Worm (Caenorhabditis elegans) whole organism, L2 larva: ENCODE data around the gene F44E5.5.

Experiments
- C34F6.9 ChIP-seq: fragments of 150-350 bp; optimal IDR thresholded peaks from 2 replicates; lab custom pipeline; 2014; ENCODE audit warnings: missing biosample characterization, missing genetic modification characterization
- F13H6.1 ChIP-seq: sonication (generic microtip); optimal IDR thresholded peaks from 2 replicates; lab custom pipeline; 2016; ENCODE audit warnings: missing genetic modification characterization, missing compliant biosample characterization
- R02D3.7 ChIP-seq: fragments of 150-350 bp; optimal IDR thresholded peaks from 2 replicates; lab custom pipeline; 2014; ENCODE audit warnings: missing biosample characterization, missing genetic modification characterization
- Y55F3AM.14 ChIP-seq: fragments of 200-800 bp; sonication (Bioruptor generic); optimal IDR thresholded peaks from 2 replicates; lab custom pipeline; 2018; ENCODE audit warnings: mild to moderate bottlenecking, missing genetic modification characterization, missing compliant biosample characterization
- ZK546.5 ChIP-seq: sonication (generic microtip); optimal IDR thresholded peaks from 2 replicates; lab custom pipeline; 2017; ENCODE audit warnings: missing biosample characterization, missing genetic modification characterization
- alr-1 ChIP-seq: fragments of 150-350 bp; optimal IDR thresholded peaks from 2 replicates; lab custom pipeline; 2014; ENCODE audit warnings: missing biosample characterization, missing genetic modification characterization
- aly-2 ChIP-seq: fragments of 150-350 bp; optimal IDR thresholded peaks from 2 replicates; lab custom pipeline; 2014; ENCODE audit warnings: missing biosample characterization, missing genetic modification characterization
- ama-1 ChIP-seq: fragments of 150-350 bp; optimal IDR thresholded peaks from 2 replicates; lab custom pipeline; 2018; ENCODE audit warnings: inconsistent platforms
- blmp-1 ChIP-seq: sonication (generic microtip); optimal IDR thresholded peaks from 2 replicates; lab custom pipeline; 2017; ENCODE audit warnings: missing genetic modification characterization, mild to moderate bottlenecking, missing compliant biosample characterization, antibody characterized with exemption, moderate library complexity; ENCODE audit not compliant: insufficient read depth
- ceh-16 ChIP-seq: fragments of 150-350 bp; optimal IDR thresholded peaks from 2 replicates; lab custom pipeline; 2014; ENCODE audit warnings: missing biosample characterization, missing genetic modification characterization
- ceh-82 ChIP-seq: fragments of 150-350 bp; optimal IDR thresholded peaks from 2 replicates; lab custom pipeline; 2014; ENCODE audit warnings: missing biosample characterization, missing genetic modification characterization
- crh-2 ChIP-seq: sonication (generic microtip); optimal IDR thresholded peaks from 2 replicates; lab custom pipeline; 2017; ENCODE audit warnings: missing biosample characterization, missing genetic modification characterization
- dmd-4 ChIP-seq: sonication (generic microtip); optimal IDR thresholded peaks from 2 replicates; lab custom pipeline; 2017; ENCODE audit warnings: missing biosample characterization, missing genetic modification characterization
- egl-27 ChIP-seq: sonication (generic microtip); optimal IDR thresholded peaks from 3 replicates; lab custom pipeline; 2017; ENCODE audit warnings: missing biosample characterization, missing genetic modification reagents, missing genetic modification characterization
- elt-1 ChIP-seq: fragments of 150-350 bp; optimal IDR thresholded peaks from 2 replicates; lab custom pipeline; 2014; ENCODE audit warnings: missing biosample characterization, missing genetic modification characterization
- elt-3 ChIP-seq: sonication (generic microtip); optimal IDR thresholded peaks from 2 replicates; lab custom pipeline; 2017; ENCODE audit warnings: missing biosample characterization, missing genetic modification characterization
- fos-1 ChIP-seq: fragments of 150-350 bp; optimal IDR thresholded peaks from 2 replicates; lab custom pipeline; 2014; ENCODE audit warnings: missing biosample characterization, missing genetic modification characterization
- gmeb-1 ChIP-seq: fragments of 150-350 bp; optimal IDR thresholded peaks from 2 replicates; lab custom pipeline; 2014; ENCODE audit warnings: missing biosample characterization, missing genetic modification characterization
- lin-11 ChIP-seq: fragments of 150-350 bp; sonication (generic microtip); optimal IDR thresholded peaks from 2 replicates; lab custom pipeline; 2014; ENCODE audit warnings: missing biosample characterization, missing genetic modification characterization, inconsistent platforms, mixed read lengths
- lin-13 ChIP-seq: fragments of 150-350 bp; optimal IDR thresholded peaks from 2 replicates; lab custom pipeline; 2014; ENCODE audit warnings: missing biosample characterization, missing genetic modification reagents, missing genetic modification characterization
- lin-39 ChIP-seq: fragments of 150-350 bp; optimal IDR thresholded peaks from 2 replicates; lab custom pipeline; 2014; ENCODE audit warnings: missing biosample characterization, missing genetic modification reagents, missing genetic modification characterization
- lsy-2 ChIP-seq, 2 experiments: fragments of 150-350 bp in 1 of 2; sonication (generic microtip) in 1 of 2; optimal IDR thresholded peaks; 2 replicates each; lab custom pipeline; 2014 to 2017; ENCODE audit warnings: missing biosample characterization in 2 of 2, missing genetic modification characterization in 2 of 2
- mab-5 ChIP-seq: fragments of 150-350 bp; optimal IDR thresholded peaks from 2 replicates; lab custom pipeline; 2014; ENCODE audit warnings: missing biosample characterization, missing genetic modification characterization
- mbf-1 ChIP-seq: sonication (generic microtip); optimal IDR thresholded peaks from 2 replicates; lab custom pipeline; 2017; ENCODE audit warnings: missing biosample characterization, missing genetic modification characterization
- mdl-1 ChIP-seq, 2 experiments: fragments of 150-350 bp in 1 of 2; sonication (generic microtip) in 1 of 2; optimal IDR thresholded peaks; 2 replicates each; lab custom pipeline; 2017; ENCODE audit warnings: missing biosample characterization in 2 of 2, missing genetic modification characterization in 2 of 2
- nhr-10 ChIP-seq: sonication (generic microtip); optimal IDR thresholded peaks from 2 replicates; lab custom pipeline; 2017; ENCODE audit warnings: missing biosample characterization, missing genetic modification characterization
- nhr-11 ChIP-seq: fragments of 150-350 bp; optimal IDR thresholded peaks from 2 replicates; lab custom pipeline; 2014; ENCODE audit warnings: missing biosample characterization, missing genetic modification characterization
- nhr-12 ChIP-seq: fragments of 150-350 bp; optimal IDR thresholded peaks from 2 replicates; lab custom pipeline; 2014; ENCODE audit warnings: missing biosample characterization, missing genetic modification characterization
- nhr-129 ChIP-seq: fragments of 150-350 bp; optimal IDR thresholded peaks from 2 replicates; lab custom pipeline; 2014; ENCODE audit warnings: missing biosample characterization, missing genetic modification characterization
- nhr-21 ChIP-seq: fragments of 150-350 bp; optimal IDR thresholded peaks from 2 replicates; lab custom pipeline; 2014; ENCODE audit warnings: missing biosample characterization, missing genetic modification characterization
- nhr-23 ChIP-seq: fragments of 150-350 bp; optimal IDR thresholded peaks from 2 replicates; lab custom pipeline; 2014; ENCODE audit warnings: missing biosample characterization, missing genetic modification reagents, missing genetic modification characterization
- nhr-237 ChIP-seq: fragments of 150-350 bp; optimal IDR thresholded peaks from 2 replicates; lab custom pipeline; 2014; ENCODE audit warnings: missing biosample characterization, missing genetic modification characterization
- nhr-25 ChIP-seq: fragments of 150-350 bp; sonication (generic microtip); optimal IDR thresholded peaks from 3 replicates; lab custom pipeline; 2014; ENCODE audit warnings: missing biosample characterization, missing genetic modification characterization
- nhr-6 ChIP-seq: fragments of 150-350 bp; optimal IDR thresholded peaks from 2 replicates; lab custom pipeline; 2014; ENCODE audit warnings: missing biosample characterization, missing genetic modification characterization
- nhr-77 ChIP-seq: fragments of 150-350 bp; optimal IDR thresholded peaks from 2 replicates; lab custom pipeline; 2014; ENCODE audit warnings: missing biosample characterization, missing genetic modification characterization
- peb-1 ChIP-seq: fragments of 150-350 bp; optimal IDR thresholded peaks from 2 replicates; lab custom pipeline; 2014; ENCODE audit warnings: missing biosample characterization, missing genetic modification characterization
- sem-4 ChIP-seq: fragments of 150-350 bp; optimal IDR thresholded peaks from 2 replicates; lab custom pipeline; 2014; ENCODE audit warnings: missing biosample characterization, missing genetic modification reagents, missing genetic modification characterization
- skn-1 ChIP-seq: sonication (generic microtip); optimal IDR thresholded peaks from 2 replicates; lab custom pipeline; 2017; ENCODE audit warnings: missing biosample characterization, missing genetic modification characterization
- sma-3 ChIP-seq: sonication (generic microtip); optimal IDR thresholded peaks from 2 replicates; lab custom pipeline; 2016; ENCODE audit warnings: missing genetic modification reagents, missing genetic modification characterization, missing compliant biosample characterization
- sma-9 ChIP-seq, 2 experiments: fragments of 150-350 bp in 1 of 2; sonication (generic microtip) in 1 of 2; optimal IDR thresholded peaks; 2 replicates each; lab custom pipeline; 2014 to 2016; ENCODE audit warnings: missing genetic modification characterization in 2 of 2, mild to moderate bottlenecking in 1 of 2, missing biosample characterization in 1 of 2, missing compliant biosample characterization in 1 of 2, missing genetic modification reagents in 1 of 2, moderate library complexity in 1 of 2
- snpc-4 ChIP-seq: fragments of 150-350 bp; optimal IDR thresholded peaks from 2 replicates; lab custom pipeline; 2014; ENCODE audit warnings: missing biosample characterization, missing genetic modification characterization
- unc-39 ChIP-seq: fragments of 150-350 bp; optimal IDR thresholded peaks from 2 replicates; lab custom pipeline; 2014; ENCODE audit warnings: missing biosample characterization, missing genetic modification characterization
- unc-55 ChIP-seq: fragments of 150-350 bp; sonication (generic microtip); optimal IDR thresholded peaks from 3 replicates; lab custom pipeline; 2014; ENCODE audit warnings: missing biosample characterization, missing genetic modification reagents, missing genetic modification characterization
- unc-62 ChIP-seq: fragments of 150-350 bp; optimal IDR thresholded peaks from 2 replicates; lab custom pipeline; 2014; ENCODE audit warnings: missing biosample characterization, missing genetic modification reagents, missing genetic modification characterization
- zag-1 ChIP-seq: fragments of 150-350 bp; optimal IDR thresholded peaks from 2 replicates; lab custom pipeline; 2014; ENCODE audit warnings: missing biosample characterization, missing genetic modification characterization
- ztf-1 ChIP-seq: fragments of 200-800 bp; sonication (Bioruptor generic); conservative IDR thresholded peaks from 2 replicates; pipeline ENCODE4 v1.3.6; 2022; ENCODE audit warnings: missing genetic modification characterization, missing compliant biosample characterization
- ztf-11 ChIP-seq: sonication (generic microtip); optimal IDR thresholded peaks from 2 replicates; lab custom pipeline; 2017; ENCODE audit warnings: missing biosample characterization, missing genetic modification characterization
- ztf-4 ChIP-seq: fragments of 150-350 bp; optimal IDR thresholded peaks from 2 replicates; lab custom pipeline; 2014; ENCODE audit warnings: missing biosample characterization, missing genetic modification characterization

Gene F44E5.5

ce11 chrII:11739199-11739598 lies 20.3 kb upstream of the F44E5.5 start, which contains the start of gene ctsa-1.2:
ctsa-1.2 (plus strand) TSS chrII:11739358.
- peak; percentile 52 for TF ChIP-seq sma-9 (GFP tag; optimal IDR thresholded peaks at IDR 0.05; lab: Kevin White, UChicago)
- TF ChIP-seq sma-9 (tag; optimal IDR thresholded peaks at IDR 0.05; lab: Kevin White, UChicago) = no peak
- TF ChIP-seq lin-39 = no peak
- TF ChIP-seq fos-1 (tag; lab: Kevin White, UChicago) = peak; percentile 38

ce11 chrII:11742320-11742719 lies 17.1 kb upstream of the F44E5.5 start:
- TF ChIP-seq lin-39 = no peak
- TF ChIP-seq lin-13 = no peak
- TF ChIP-seq ztf-1 (GFP tag; lab: Robert Waterston, UW) = no peak
- TF ChIP-seq nhr-77 (tag; lab: Kevin White, UChicago) = no peak
- TF ChIP-seq aly-2 (tag; lab: Kevin White, UChicago) = no peak
- TF ChIP-seq nhr-10 (tag; lab: Kevin White, UChicago) = no peak
- TF ChIP-seq gmeb-1 (tag; lab: Kevin White, UChicago) = no peak
- TF ChIP-seq ama-1 (lab: Kevin White, UChicago) = no peak
- no peak for TF ChIP-seq alr-1 (tag; lab: Kevin White, UChicago)
- TF ChIP-seq R02D3.7 = no peak
- no peak for TF ChIP-seq unc-62 (GFP tag; lab: Kevin White, UChicago)
- no peak for TF ChIP-seq nhr-12 (tag; lab: Kevin White, UChicago)
- TF ChIP-seq mbf-1 (tag; lab: Kevin White, UChicago) = no peak
- no peak for TF ChIP-seq mdl-1 (tag; optimal IDR thresholded peaks at IDR 0.05; lab: Kevin White, UChicago)
- no peak for TF ChIP-seq mab-5
- no peak for TF ChIP-seq ZK546.5
- no peak for TF ChIP-seq sem-4 (tag; lab: Kevin White, UChicago)

- TF ChIP-seq lin-39 (no peak), unc-55 (GFP tag; lab: Kevin White, UChicago) (peak; percentile 59), R02D3.7 (no peak), nhr-21 (tag; lab: Kevin White, UChicago) (peak; percentile 15), Y55F3AM.14 (GFP tag; lab: Kevin White, UChicago) (peak; percentile 72), crh-2 (tag; lab: Kevin White, UChicago) (peak; percentile 26), aly-2 (tag; lab: Kevin White, UChicago) (no peak), ztf-4 (peak; percentile 66), lin-13 (peak; percentile 19), unc-62 (GFP tag; lab: Kevin White, UChicago) (no peak), F13H6.1 (tag; lab: Kevin White, UChicago) (peak; percentile 88), ztf-1 (GFP tag; lab: Robert Waterston, UW) (no peak), nhr-129 (tag; lab: Kevin White, UChicago) (peak; percentile 78), ceh-82 (peak; percentile 39), fos-1 (tag; lab: Kevin White, UChicago) (peak; percentile 14), peb-1 (no peak), ama-1 (lab: Kevin White, UChicago) (no peak), nhr-11 (tag; lab: Kevin White, UChicago) (no peak), mdl-1 (tag; optimal IDR thresholded peaks at IDR 0.05; lab: Kevin White, UChicago) (peak; percentile 49 to 76), ceh-16 (tag; lab: Kevin White, UChicago) (no peak), unc-39 (tag; lab: Kevin White, UChicago) (no peak), mab-5 (peak; percentile 33), elt-1 (tag; lab: Kevin White, UChicago) (no peak), elt-3 (tag; lab: Kevin White, UChicago) (no peak), ZK546.5 (no peak), nhr-237 (tag; lab: Kevin White, UChicago) (no peak), nhr-23 (tag; lab: Kevin White, UChicago) (no peak), gmeb-1 (tag; lab: Kevin White, UChicago) (no peak), sem-4 (tag; lab: Kevin White, UChicago) (no peak), dmd-4 (tag; lab: Kevin White, UChicago) (no peak), mbf-1 (tag; lab: Kevin White, UChicago) (no peak), lsy-2 (tag; optimal IDR thresholded peaks at IDR 0.05; lab: Kevin White, UChicago) (peak; percentile 34 to 62), lin-11 (peak; percentile 72), nhr-6 (tag; lab: Kevin White, UChicago) (no peak), alr-1 (tag; lab: Kevin White, UChicago) (no peak), snpc-4 (tag; lab: Kevin White, UChicago) (no peak), nhr-10 (tag; lab: Kevin White, UChicago) (no peak), zag-1 (peak; percentile 90), C34F6.9 (tag; lab: Kevin White, UChicago) (peak; percentile 68), sma-3 (GFP tag; lab: Kevin White, UChicago) (no peak), blmp-1 (tag; lab: Kevin White, UChicago) (no peak), nhr-25 (tag; lab: Kevin White, UChicago) (no peak), nhr-12 (tag; lab: Kevin White, UChicago) (no peak), egl-27 (tag; lab: Kevin White, UChicago) (peak; percentile 2), ztf-11 (tag; lab: Kevin White, UChicago) (peak; percentile 29), skn-1 (tag; lab: Kevin White, UChicago) (no peak)
Observed at ce11 chrII:11746782-11747288, 12.6 kb upstream of the F44E5.5 start.
